Worm (Caenorhabditis elegans): ENCODE measurements around the gene tag-290.

Gene tag-290

DNA sequence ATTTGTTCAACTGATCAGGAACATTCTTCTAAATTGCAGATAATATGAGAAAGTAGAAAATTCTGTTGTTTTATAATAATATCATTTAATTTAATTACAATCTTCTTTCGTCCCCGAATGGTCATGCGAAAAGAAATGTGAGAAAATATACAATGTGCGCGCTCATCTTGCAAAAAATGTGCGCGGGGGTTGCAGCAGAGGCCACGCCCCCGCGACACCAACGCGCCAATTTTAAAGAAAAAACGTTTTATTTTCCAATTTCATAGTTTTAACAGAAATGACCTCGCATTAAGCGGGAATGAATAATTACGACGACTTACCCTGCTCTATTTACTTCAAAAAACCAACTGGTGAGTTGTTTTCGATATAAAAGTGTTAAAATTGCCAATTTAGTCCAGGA is 2.6 kb upstream of the tag-290 start, which contains the start of gene sas-5 (continued):
- peak in 1 of 2 experiments; percentile 54 for TF ChIP-seq hif-1 (tag; optimal IDR thresholded peaks at IDR 0.05)
- 0 out of 2 replicates have a peak, but pooled peaks have one; percentile 20 for TF ChIP-seq tra-1 (GFP tag; IDR thresholded peaks at IDR 0.05)
- no peak for TF ChIP-seq lsy-2 (tag; optimal IDR thresholded peaks at IDR 0.05)
- no peak for TF ChIP-seq tag-97 (GFP tag; IDR thresholded peaks at IDR 0.05)
- TF ChIP-seq daf-16 (GFP tag; optimal IDR thresholded peaks at IDR 0.05) = peak in 1 of 2 experiments; percentile 43
- peak; percentile 45 for TF ChIP-seq daf-16 (tag; optimal IDR thresholded peaks at IDR 0.05)
- TF ChIP-seq ama-1 (optimal IDR thresholded peaks at IDR 0.05) = no peak
- TF ChIP-seq daf-12 (tag; optimal IDR thresholded peaks at IDR 0.05) = no peak
- TF ChIP-seq nhr-77 (tag; optimal IDR thresholded peaks at IDR 0.05) = no peak
- 0 out of 2 replicates have a peak, but pooled peaks have one; percentile 9 for TF ChIP-seq php-3 (GFP tag; IDR thresholded peaks at IDR 0.05)
- TF ChIP-seq zip-2 (tag; optimal IDR thresholded peaks at IDR 0.05) = no peak
- TF ChIP-seq nhr-48 (tag; optimal IDR thresholded peaks at IDR 0.05) = peak; percentile 39
- TF ChIP-seq dmd-9 (GFP tag; IDR thresholded peaks at IDR 0.05) = no peak
- TF ChIP-seq ctbp-1 (GFP tag; IDR thresholded peaks at IDR 0.05) = no peak
- TF ChIP-seq aly-2 (tag; optimal IDR thresholded peaks at IDR 0.05) = no peak
- peak; percentile 64; the same call in 1 of the 2 replicates for TF ChIP-seq egl-43 (GFP tag; IDR thresholded peaks at IDR 0.05)
- TF ChIP-seq madf-9 (GFP tag; conservative IDR thresholded peaks at IDR 0.05) = no peak
- TF ChIP-seq jun-1 (tag; optimal IDR thresholded peaks at IDR 0.05) = no peak
- TF ChIP-seq nhr-6 (tag; optimal IDR thresholded peaks at IDR 0.05) = peak; percentile 46
- 0 out of 2 replicates have a peak, but pooled peaks have one; percentile 11 for TF ChIP-seq nhr-42 (GFP tag; IDR thresholded peaks at IDR 0.05)
- TF ChIP-seq zfp-2 (tag; optimal IDR thresholded peaks at IDR 0.05) = no peak
- TF ChIP-seq F49E8.2 (tag; optimal IDR thresholded peaks at IDR 0.05; ENCODE audit: borderline replicate concordance) = no peak
- TF ChIP-seq F37D6.2 (tag; optimal IDR thresholded peaks at IDR 0.05) = no peak
- TF ChIP-seq madf-5 (GFP tag; IDR thresholded peaks at IDR 0.05) = no peak
- no peak for TF ChIP-seq spr-3 (GFP tag; optimal IDR thresholded peaks at IDR 0.05)
- no peak for TF ChIP-seq set-16 (GFP tag; IDR thresholded peaks at IDR 0.05)
- no peak for TF ChIP-seq zfp-3 (GFP tag; conservative IDR thresholded peaks at IDR 0.05)
- no peak for TF ChIP-seq Y105C5A.15 (GFP tag; IDR thresholded peaks at IDR 0.05)
- no peak for TF ChIP-seq nhr-41 (GFP tag; IDR thresholded peaks at IDR 0.05)
- TF ChIP-seq attf-4 (tag; optimal IDR thresholded peaks at IDR 0.05) = no peak
- no peak for TF ChIP-seq cey-2 (tag; optimal IDR thresholded peaks at IDR 0.05; ENCODE audit: borderline replicate concordance, insufficient read depth)
- no peak for TF ChIP-seq zip-11 (GFP tag; IDR thresholded peaks at IDR 0.05)
- no peak for TF ChIP-seq ceh-82 (tag; optimal IDR thresholded peaks at IDR 0.05)
- no peak; the same call in 1 of the 2 replicates for TF ChIP-seq vab-7 (GFP tag; IDR thresholded peaks at IDR 0.05)
- TF ChIP-seq mep-1 (tag; optimal IDR thresholded peaks at IDR 0.05) = peak; percentile 74
- TF ChIP-seq pha-4 (GFP tag; IDR thresholded peaks at IDR 0.05) = no peak
- TF ChIP-seq pha-4 (tag; optimal IDR thresholded peaks at IDR 0.05) = no peak
- peak; percentile 8 for TF ChIP-seq nhr-28 (tag; optimal IDR thresholded peaks at IDR 0.05)
- TF ChIP-seq lin-13 (GFP tag; optimal IDR thresholded peaks at IDR 0.05) = peak; percentile 61
- TF ChIP-seq mdt-29 (GFP tag; IDR thresholded peaks at IDR 0.05) = no peak
- no peak for TF ChIP-seq pqm-1 (tag; optimal IDR thresholded peaks at IDR 0.05)
- TF ChIP-seq F26F4.8 (GFP tag; conservative IDR thresholded peaks at IDR 0.05) = no peak
- TF ChIP-seq dpl-1 (GFP tag; optimal IDR thresholded peaks at IDR 0.05) = peak; percentile 93
- TF ChIP-seq ceh-44 (GFP tag; IDR thresholded peaks at IDR 0.05) = no peak
- TF ChIP-seq ceh-32 (tag; optimal IDR thresholded peaks at IDR 0.05; ENCODE audit: poor library complexity) = no peak
- no peak for TF ChIP-seq sdz-12 (GFP tag; optimal IDR thresholded peaks at IDR 0.05)
- TF ChIP-seq R02D3.7 (tag; optimal IDR thresholded peaks at IDR 0.05) = no peak
- peak; percentile 52 for TF ChIP-seq nhr-102 (tag; optimal IDR thresholded peaks at IDR 0.05)
- TF ChIP-seq daf-8 (GFP tag; IDR thresholded peaks at IDR 0.05) = no peak
- no peak for TF ChIP-seq nhr-11 (tag; optimal IDR thresholded peaks at IDR 0.05)
- no peak for TF ChIP-seq nhr-237 (tag; optimal IDR thresholded peaks at IDR 0.05)
- TF ChIP-seq Y48G9A.11 (GFP tag; IDR thresholded peaks at IDR 0.05) = no peak
- no peak for TF ChIP-seq D1046.2 (GFP tag; IDR thresholded peaks at IDR 0.05)
